Worm (Caenorhabditis elegans) whole organism, L1 larva: Measurements from ENCODE around the gene nipi-3.

Experiments used
- C16A3.4 ChIP-seq: fragments of 150-350 bp; optimal IDR thresholded peaks from 2 replicates; lab custom pipeline; 2014; ENCODE audit warnings: missing biosample characterization, missing genetic modification characterization
- F16B12.6 ChIP-seq: fragments of 150-350 bp; optimal IDR thresholded peaks from 2 replicates; lab custom pipeline; 2014; ENCODE audit warnings: missing biosample characterization, missing genetic modification characterization
- aha-1 ChIP-seq: fragments of 150-350 bp; optimal IDR thresholded peaks from 2 replicates; lab custom pipeline; 2014; ENCODE audit warnings: missing biosample characterization, missing genetic modification characterization
- ama-1 ChIP-seq: fragments of 150-350 bp; optimal IDR thresholded peaks from 2 replicates; lab custom pipeline; 2014
- blmp-1 ChIP-seq: fragments of 150-350 bp; optimal IDR thresholded peaks from 2 replicates; lab custom pipeline; 2014; ENCODE audit warnings: missing biosample characterization, missing genetic modification characterization
- ceh-63 ChIP-seq: fragments of 200-800 bp; sonication (Bioruptor generic); optimal IDR thresholded peaks from 2 replicates; lab custom pipeline; 2018; ENCODE audit warnings: mild to moderate bottlenecking, missing genetic modification characterization, missing compliant biosample characterization
- ceh-8 ChIP-seq: fragments of 200-800 bp; sonication (Bioruptor generic); optimal IDR thresholded peaks from 2 replicates; lab custom pipeline; 2018; ENCODE audit warnings: mild to moderate bottlenecking, missing genetic modification characterization, moderate library complexity, missing compliant biosample characterization
- ceh-88 ChIP-seq: fragments of 200-800 bp; sonication (Bioruptor generic); IDR thresholded peaks from 2 replicates; pipeline ENCODE4 v1.3.6; 2022; ENCODE audit warnings: missing genetic modification characterization, missing compliant biosample characterization
- ces-1 ChIP-seq: fragments of 150-350 bp; optimal IDR thresholded peaks from 2 replicates; lab custom pipeline; 2014; ENCODE audit warnings: missing biosample characterization, missing genetic modification reagents, missing genetic modification characterization
- dpl-1 ChIP-seq, 3 experiments: fragments of 150-350 bp in 2 of 3; sonication (generic microtip) in 1 of 3; optimal IDR thresholded peaks; 2 replicates each; lab custom pipeline; 2014 to 2017; ENCODE audit warnings: missing biosample characterization in 3 of 3, missing genetic modification characterization in 3 of 3, missing genetic modification reagents in 3 of 3
- dsc-1 ChIP-seq: sonication (generic microtip); optimal IDR thresholded peaks from 2 replicates; lab custom pipeline; 2016; ENCODE audit warnings: mild to moderate bottlenecking, missing genetic modification characterization, missing compliant biosample characterization
- efl-1 ChIP-seq, 4 experiments: fragments of 150-350 bp; optimal IDR thresholded peaks in 3 of 4; peaks in 1 of 4; 1 replicate in 1 of 4; 2 replicates in 3 of 4; lab custom pipeline; 2014; ENCODE audit warnings: missing biosample characterization in 2 of 4, missing genetic modification characterization in 2 of 4, missing genetic modification reagents in 2 of 4
- efl-3 ChIP-seq: fragments of 200-800 bp; sonication (Bioruptor generic); optimal IDR thresholded peaks from 2 replicates; lab custom pipeline; 2018; ENCODE audit warnings: mild to moderate bottlenecking, missing genetic modification characterization, missing compliant biosample characterization
- egl-13 ChIP-seq: sonication (generic microtip); optimal IDR thresholded peaks from 2 replicates; lab custom pipeline; 2016; ENCODE audit warnings: missing genotype, missing genetic modification reagents, missing genetic modification characterization, missing compliant biosample characterization
- egl-27 ChIP-seq, 2 experiments: fragments of 150-350 bp in 1 of 2; sonication (generic microtip); optimal IDR thresholded peaks; 3 replicates each; lab custom pipeline; 2017 to 2018; ENCODE audit warnings: missing biosample characterization in 2 of 2, missing genetic modification characterization in 2 of 2, missing genetic modification reagents in 2 of 2
- elt-3 ChIP-seq, 6 experiments: fragments of 150-350 bp in 1 of 6; sonication (generic microtip); optimal IDR thresholded peaks; 2 replicates each; lab custom pipeline; 2017 to 2018; ENCODE audit warnings: missing biosample characterization in 6 of 6, missing genetic modification characterization in 6 of 6, inconsistent platforms in 1 of 6
- ets-5 ChIP-seq: fragments of 200-800 bp; sonication (Bioruptor generic); IDR thresholded peaks from 2 replicates; pipeline ENCODE4 v1.3.6; 2022; ENCODE audit warnings: missing genetic modification characterization, missing compliant biosample characterization
- fkh-4 ChIP-seq: sonication (generic microtip); optimal IDR thresholded peaks from 2 replicates; lab custom pipeline; 2016; ENCODE audit warnings: missing compliant biosample characterization, missing genetic modification characterization, borderline replicate concordance
- fkh-8 ChIP-seq: sonication (generic microtip); optimal IDR thresholded peaks from 2 replicates; lab custom pipeline; 2016; ENCODE audit warnings: mild to moderate bottlenecking, missing genetic modification characterization, missing compliant biosample characterization
- grh-1 ChIP-seq: fragments of 200-800 bp; sonication (Bioruptor generic); IDR thresholded peaks from 2 replicates; pipeline ENCODE4 v1.3.6; 2022; ENCODE audit warnings: missing genetic modification reagents, missing genetic modification characterization, missing compliant biosample characterization
- hlh-17 ChIP-seq: fragments of 200-800 bp; sonication (Bioruptor generic); optimal IDR thresholded peaks from 2 replicates; lab custom pipeline; 2018; ENCODE audit warnings: missing genetic modification characterization, mild to moderate bottlenecking, missing compliant biosample characterization, moderate library complexity, borderline replicate concordance
- hlh-4 ChIP-seq: sonication (generic microtip); optimal IDR thresholded peaks from 2 replicates; lab custom pipeline; 2016; ENCODE audit warnings: mild to moderate bottlenecking, missing genetic modification characterization, missing compliant biosample characterization
- irx-1 ChIP-seq: sonication (generic microtip); optimal IDR thresholded peaks from 2 replicates; lab custom pipeline; 2016; ENCODE audit warnings: missing genetic modification characterization, missing compliant biosample characterization
- isw-1 ChIP-seq: fragments of 200-800 bp; sonication (Bioruptor generic); IDR thresholded peaks from 2 replicates; pipeline ENCODE4 v1.3.6; 2022; ENCODE audit warnings: missing genetic modification characterization, missing compliant biosample characterization
- lsy-2 ChIP-seq, 2 experiments: fragments of 150-350 bp; optimal IDR thresholded peaks; 2 replicates each; lab custom pipeline; 2014; ENCODE audit warnings: missing biosample characterization in 2 of 2, missing genetic modification characterization in 2 of 2
- mdl-1 ChIP-seq, 2 experiments: fragments of 150-350 bp; optimal IDR thresholded peaks; 2 replicates each; lab custom pipeline; 2014 to 2017; ENCODE audit warnings: missing biosample characterization in 2 of 2, missing genetic modification characterization in 2 of 2, inconsistent platforms in 1 of 2
- nhr-12 ChIP-seq: sonication (generic microtip); optimal IDR thresholded peaks from 2 replicates; lab custom pipeline; 2017; ENCODE audit warnings: missing biosample characterization, missing genetic modification characterization
- nhr-19 ChIP-seq: fragments of 200-800 bp; sonication (Bioruptor generic); conservative IDR thresholded peaks from 2 replicates; pipeline ENCODE4 v1.3.6; 2022; ENCODE audit warnings: missing genetic modification characterization, missing compliant biosample characterization
- nhr-47 ChIP-seq: sonication (generic microtip); optimal IDR thresholded peaks from 2 replicates; lab custom pipeline; 2016; ENCODE audit warnings: mild to moderate bottlenecking, missing genetic modification characterization, moderate library complexity, missing compliant biosample characterization
- nhr-76 ChIP-seq: sonication (generic microtip); optimal IDR thresholded peaks from 2 replicates; lab custom pipeline; 2017; ENCODE audit warnings: missing biosample characterization, missing genetic modification characterization
- nhr-84 ChIP-seq: sonication (generic microtip); optimal IDR thresholded peaks from 2 replicates; lab custom pipeline; 2017; ENCODE audit warnings: missing biosample characterization, missing genetic modification characterization
- nhr-85 ChIP-seq: sonication (generic microtip); peaks from one replicate; lab custom pipeline; 2016; ENCODE audit warnings: missing genetic modification characterization, inconsistent platforms, missing compliant biosample characterization
- nhr-90 ChIP-seq: sonication (generic microtip); optimal IDR thresholded peaks from 2 replicates; lab custom pipeline; 2016; ENCODE audit warnings: mild to moderate bottlenecking, missing genetic modification characterization, missing compliant biosample characterization; ENCODE audit not compliant: poor library complexity
- pag-3 ChIP-seq: sonication (generic microtip); optimal IDR thresholded peaks from 2 replicates; lab custom pipeline; 2017; ENCODE audit warnings: missing genetic modification characterization, mild to moderate bottlenecking, missing compliant biosample characterization, antibody characterized with exemption, borderline replicate concordance; ENCODE audit not compliant: insufficient read depth
- pax-3 ChIP-seq: fragments of 200-800 bp; sonication (Bioruptor generic); optimal IDR thresholded peaks from 2 replicates; lab custom pipeline; 2018; ENCODE audit warnings: mild to moderate bottlenecking, missing genetic modification characterization, moderate library complexity, missing compliant biosample characterization
- pqm-1 ChIP-seq: sonication (generic microtip); optimal IDR thresholded peaks from 3 replicates; lab custom pipeline; 2017; ENCODE audit warnings: missing biosample characterization, missing genetic modification characterization
- rnt-1 ChIP-seq: sonication (generic microtip); optimal IDR thresholded peaks from 2 replicates; lab custom pipeline; 2016; ENCODE audit warnings: mild to moderate bottlenecking, missing genetic modification characterization, moderate library complexity, missing compliant biosample characterization
- skn-1 ChIP-seq: fragments of 150-350 bp; optimal IDR thresholded peaks from 2 replicates; lab custom pipeline; 2014; ENCODE audit warnings: missing biosample characterization, missing genetic modification characterization
- snpc-4 ChIP-seq: fragments of 150-350 bp; optimal IDR thresholded peaks from 2 replicates; lab custom pipeline; 2014; ENCODE audit warnings: missing biosample characterization, missing genetic modification characterization
- sptf-1 ChIP-seq: fragments of 150-350 bp; optimal IDR thresholded peaks from 2 replicates; lab custom pipeline; 2014; ENCODE audit warnings: missing biosample characterization, missing genetic modification characterization
- swsn-7 ChIP-seq: sonication (generic microtip); optimal IDR thresholded peaks from 2 replicates; lab custom pipeline; 2016; ENCODE audit warnings: missing genetic modification characterization, missing compliant biosample characterization
- tbx-2 ChIP-seq: sonication (generic microtip); optimal IDR thresholded peaks from 2 replicates; lab custom pipeline; 2016; ENCODE audit warnings: missing genetic modification characterization, missing compliant biosample characterization
- tlp-1 ChIP-seq: fragments of 150-350 bp; optimal IDR thresholded peaks from 2 replicates; lab custom pipeline; 2014; ENCODE audit warnings: missing biosample characterization, missing genetic modification characterization
- unc-30 ChIP-seq: sonication (generic microtip); optimal IDR thresholded peaks from 2 replicates; lab custom pipeline; 2017; ENCODE audit warnings: missing biosample characterization, missing genetic modification characterization
- unc-62 ChIP-seq: fragments of 150-350 bp; optimal IDR thresholded peaks from 2 replicates; lab custom pipeline; 2014; ENCODE audit warnings: missing biosample characterization, missing genetic modification reagents, missing genetic modification characterization
- unc-86 ChIP-seq: sonication (generic microtip); optimal IDR thresholded peaks from 2 replicates; lab custom pipeline; 2016; ENCODE audit warnings: missing genetic modification characterization, missing compliant biosample characterization
- vab-15 ChIP-seq: sonication (generic microtip); optimal IDR thresholded peaks from 2 replicates; lab custom pipeline; 2017; ENCODE audit warnings: missing genotype, mild to moderate bottlenecking, missing genetic modification characterization, missing compliant biosample characterization
- xbp-1 ChIP-seq: sonication (generic microtip); optimal IDR thresholded peaks from 2 replicates; lab custom pipeline; 2016; ENCODE audit warnings: missing genetic modification characterization, missing compliant biosample characterization
- zag-1 ChIP-seq: fragments of 150-350 bp; optimal IDR thresholded peaks from 2 replicates; lab custom pipeline; 2014; ENCODE audit warnings: missing biosample characterization, missing genetic modification characterization
- ztf-11 ChIP-seq, 2 experiments: sonication (generic microtip); optimal IDR thresholded peaks; 2 replicates each; lab custom pipeline; 2016 to 2017; ENCODE audit warnings: missing genetic modification characterization in 2 of 2, missing biosample characterization in 1 of 2, missing compliant biosample characterization in 1 of 2

Gene nipi-3

DNA sequence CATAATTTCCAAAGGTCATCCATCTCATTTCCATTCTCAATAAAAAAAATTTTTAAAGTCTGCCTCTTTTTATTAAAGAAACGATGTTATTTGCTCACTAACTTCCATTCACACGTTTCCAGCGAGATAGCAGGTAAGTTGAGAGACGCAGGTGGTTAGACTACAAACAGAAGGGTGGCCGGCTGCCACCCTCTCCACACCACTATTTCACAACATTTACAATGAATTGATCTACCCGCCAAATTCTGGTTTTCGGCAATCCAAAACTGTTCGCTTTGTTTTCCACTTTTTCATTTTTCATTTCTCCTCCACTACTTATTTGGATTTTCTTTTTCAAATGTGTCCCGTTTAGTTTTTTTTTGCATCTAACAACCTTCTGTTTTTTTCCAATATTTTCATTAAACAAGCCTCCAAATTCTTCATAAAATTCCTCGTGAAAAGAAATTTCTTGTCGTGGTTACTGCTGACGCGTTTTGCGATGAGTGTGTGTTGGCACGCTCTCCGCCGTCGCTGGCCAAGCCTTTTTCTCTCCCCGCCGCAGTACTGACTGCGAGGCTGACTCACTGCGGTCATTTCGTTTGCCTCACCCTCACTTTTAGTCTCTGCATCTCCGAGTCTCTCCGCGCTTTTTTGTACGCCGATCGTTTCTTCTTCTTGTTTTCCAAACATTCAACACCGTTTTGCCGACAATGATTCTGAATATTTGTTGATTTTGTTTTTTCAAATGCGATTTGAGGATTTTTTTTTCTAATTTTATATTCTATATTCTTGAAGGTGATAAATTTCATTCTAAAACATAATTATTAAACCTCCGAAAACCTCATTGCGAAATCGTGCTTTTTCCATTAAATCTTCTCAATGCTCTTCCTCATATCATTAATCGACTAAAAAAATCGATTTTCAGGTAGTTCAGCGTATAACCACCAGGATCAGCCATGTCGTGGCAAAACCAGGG lies 39.5 kb upstream of the nipi-3 start, which contains the start of gene dyn-1 (continued):
- TF ChIP-seq mdl-1 (tag; optimal IDR thresholded peaks at IDR 0.05; lab: Kevin White, UChicago) (peak in 1 of 2 experiments; percentile 66), blmp-1 (tag; lab: Kevin White, UChicago) (peak; percentile 82), elt-3 (tag; optimal IDR thresholded peaks at IDR 0.05; lab: Kevin White, UChicago) (peak in 1 of 6 experiments; percentile 35), nhr-90 (tag; lab: Kevin White, UChicago) (peak; percentile 81), pag-3 (tag; lab: Kevin White, UChicago) (peak; percentile 77), rnt-1 (tag; lab: Kevin White, UChicago) (peak; percentile 70), swsn-7 (tag; lab: Kevin White, UChicago) (peak; percentile 70), unc-30 (no peak), egl-13 (no peak), F16B12.6 (tag; lab: Kevin White, UChicago) (peak; percentile 1), ama-1 (lab: Kevin White, UChicago) (no peak), pax-3 (tag; lab: Kevin White, UChicago) (no peak), tlp-1 (no peak), nhr-12 (tag; lab: Kevin White, UChicago) (no peak), snpc-4 (tag; lab: Kevin White, UChicago) (peak; percentile 58), C16A3.4 (tag; lab: Kevin White, UChicago) (peak; percentile 73), ztf-11 (tag; optimal IDR thresholded peaks at IDR 0.05; lab: Kevin White, UChicago) (peak in 1 of 2 experiments; percentile 5), vab-15 (tag; lab: Kevin White, UChicago) (no peak), irx-1 (tag; lab: Kevin White, UChicago) (peak; percentile 57), ces-1 (GFP tag; lab: Kevin White, UChicago) (no peak), skn-1 (tag; lab: Kevin White, UChicago) (no peak), unc-86 (tag; lab: Kevin White, UChicago) (peak; percentile 0), hlh-4 (tag; lab: Kevin White, UChicago) (no peak), efl-1 (optimal IDR thresholded peaks at IDR 0.05; lab: Kevin White, UChicago) (peak; percentile 38 to 41), efl-1 (GFP tag; optimal IDR thresholded peaks at IDR 0.05 in 1 of 2; lab: Kevin White, UChicago) (peak; percentile 17 to 86), ets-5 (GFP tag; lab: Robert Waterston, UW) (no peak), unc-62 (GFP tag; lab: Kevin White, UChicago) (no peak), fkh-8 (tag; lab: Kevin White, UChicago) (no peak), fkh-4 (tag; lab: Kevin White, UChicago) (no peak), nhr-47 (tag; lab: Kevin White, UChicago) (peak; percentile 70), aha-1 (tag; lab: Kevin White, UChicago) (no peak), ceh-63 (GFP tag; lab: Kevin White, UChicago) (no peak), ceh-88 (GFP tag; lab: Robert Waterston, UW) (no peak), grh-1 (GFP tag; lab: Robert Waterston, UW) (peak; percentile 49), nhr-76 (tag; lab: Kevin White, UChicago) (no peak), nhr-85 (peak; percentile 91), zag-1 (no peak), ceh-8 (no peak), lsy-2 (tag; optimal IDR thresholded peaks at IDR 0.05; lab: Kevin White, UChicago) (peak; percentile 62 to 72), sptf-1 (tag; lab: Kevin White, UChicago) (no peak), nhr-19 (peak; percentile 69), pqm-1 (no peak), hlh-17 (GFP tag; lab: Kevin White, UChicago) (no peak), xbp-1 (tag; lab: Kevin White, UChicago) (peak; percentile 47), efl-3 (no peak), dpl-1 (GFP tag; optimal IDR thresholded peaks at IDR 0.05; lab: Kevin White, UChicago) (peak; percentile 1 to 66 (median 46)), egl-27 (tag; optimal IDR thresholded peaks at IDR 0.05; lab: Kevin White, UChicago) (no peak), isw-1 (GFP tag; lab: Robert Waterston, UW) (no peak), tbx-2 (tag; lab: Kevin White, UChicago) (peak; percentile 69), dsc-1 (peak; percentile 58), nhr-84 (tag; lab: Kevin White, UChicago) (no peak)
